Fruit fly (Drosophila melanogaster): Measurements from ENCODE around the gene MTA1-like.
A peak's percentile ranks its signal among the peaks of the same experiment; 100 is the strongest.

Gene MTA1-like

DNA sequence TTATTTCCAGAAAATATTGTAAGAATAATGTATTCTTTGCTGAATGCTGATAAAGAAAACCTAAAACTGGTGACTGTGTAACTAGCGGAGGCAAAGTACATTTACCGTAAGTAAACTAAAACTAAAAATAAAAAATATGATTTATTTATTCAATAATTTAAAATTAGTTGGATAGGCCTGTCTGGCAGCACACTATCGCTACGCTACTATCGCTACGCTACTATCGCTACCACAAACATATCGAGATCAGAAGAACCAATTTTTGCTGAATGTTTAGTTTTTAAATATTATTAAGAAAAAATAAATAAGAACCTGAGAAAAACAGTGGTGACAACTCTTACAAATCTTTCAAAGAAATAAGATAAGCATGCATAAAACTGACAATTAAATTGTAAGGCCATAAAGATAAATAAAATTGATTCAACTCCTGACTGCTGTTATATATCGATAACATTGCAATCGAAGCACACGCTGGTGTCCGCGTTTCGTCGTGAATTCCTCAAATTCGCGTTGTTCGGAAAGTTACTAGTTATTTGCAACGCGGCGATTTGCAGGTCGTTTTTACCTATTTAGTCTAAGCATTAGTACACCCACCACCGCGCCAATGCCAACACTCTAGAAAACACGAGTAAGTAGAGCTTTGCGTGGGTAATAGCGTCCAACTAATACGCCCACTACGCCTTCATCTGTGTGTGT, 11.8 kb upstream of the MTA1-like start, which contains the start of gene Wdr33 (continued):
- TF ChIP-seq Nf-YB (GFP tag; optimal IDR thresholded peaks at IDR 0.05) (no peak), Bgb (GFP tag; IDR thresholded peaks at IDR 0.05; ENCODE audit: partially characterized antibody) (peak; percentile 83), Mes4 (GFP tag; optimal IDR thresholded peaks at IDR 0.05) (no peak), Dek (tag; optimal IDR thresholded peaks at IDR 0.05) (peak; percentile 34), gsb (GFP tag; IDR thresholded peaks at IDR 0.05) (no peak), CG33213 (GFP tag; optimal IDR thresholded peaks at IDR 0.05) (no peak), CG10366 (GFP tag; IDR thresholded peaks at IDR 0.05) (peak; percentile 38; the same call in 1 of the 2 replicates), prd (optimal IDR thresholded peaks at IDR 0.05) (no peak), prd (GFP tag; IDR thresholded peaks at IDR 0.05) (no peak; the same call in 2 of the 3 replicates), crp (GFP tag; optimal IDR thresholded peaks at IDR 0.05) (no peak), unc-4 (GFP tag; IDR thresholded peaks at IDR 0.05; ENCODE audit: partially characterized antibody) (peak; percentile 84), D (optimal IDR thresholded peaks at IDR 0.05) (no peak), D (GFP tag; optimal IDR thresholded peaks at IDR 0.05) (no peak), E2f2 (GFP tag; IDR thresholded peaks at IDR 0.05) (no peak), CG42726 (GFP tag; IDR thresholded peaks at IDR 0.05; ENCODE audit: partially characterized antibody) (peak; percentile 68; the same call in 1 of the 2 replicates), dmrt99B (tag; optimal IDR thresholded peaks at IDR 0.05) (no peak), so (GFP tag; IDR thresholded peaks at IDR 0.05) (no peak), Deaf1 (tag; optimal IDR thresholded peaks at IDR 0.05) (no peak), hth (optimal IDR thresholded peaks at IDR 0.05) (no peak), CG17912 (GFP tag; optimal IDR thresholded peaks at IDR 0.05) (no peak), CG17328 (GFP tag; IDR thresholded peaks at IDR 0.05) (no peak), phol (tag; optimal IDR thresholded peaks at IDR 0.05) (no peak), usp (GFP tag; optimal IDR thresholded peaks at IDR 0.05) (no peak), CG2875 (GFP tag; optimal IDR thresholded peaks at IDR 0.05) (no peak), tgo (GFP tag; IDR thresholded peaks at IDR 0.05) (no peak), nerfin-1 (tag; optimal IDR thresholded peaks at IDR 0.05) (no peak), trem (tag; optimal IDR thresholded peaks at IDR 0.05) (peak; percentile 15), Dip2 (GFP tag; IDR thresholded peaks at IDR 0.05) (no peak), klu (GFP tag; IDR thresholded peaks at IDR 0.05) (no peak), CoRest (tag; optimal IDR thresholded peaks at IDR 0.05) (peak; percentile 71), NC2β (GFP tag; optimal IDR thresholded peaks at IDR 0.05) (no peak), CG7372 (GFP tag; IDR thresholded peaks at IDR 0.05) (no peak), Eip74EF (GFP tag; optimal IDR thresholded peaks at IDR 0.05) (no peak), CG10654 (GFP tag; optimal IDR thresholded peaks at IDR 0.05) (peak; percentile 18), CG8290 (GFP tag; optimal IDR thresholded peaks at IDR 0.05) (no peak), CG8290 (tag; optimal IDR thresholded peaks at IDR 0.05) (no peak), CG1647 (GFP tag; optimal IDR thresholded peaks at IDR 0.05) (no peak), p53 (GFP tag; optimal IDR thresholded peaks at IDR 0.05) (no peak), CG13123 (GFP tag; optimal IDR thresholded peaks at IDR 0.05) (no peak), Xbp1 (GFP tag; optimal IDR thresholded peaks at IDR 0.05) (peak; percentile 52), Dip3 (GFP tag; optimal IDR thresholded peaks at IDR 0.05) (no peak), CG16813 (GFP tag; IDR thresholded peaks at IDR 0.05; ENCODE audit: partially characterized antibody) (peak; percentile 94), mld (GFP tag; IDR thresholded peaks at IDR 0.05; ENCODE audit: partially characterized antibody) (peak; percentile 84; the same call in 2 of the 3 replicates), Spps (tag; optimal IDR thresholded peaks at IDR 0.05) (no peak), Dll (GFP tag; IDR thresholded peaks at IDR 0.05; ENCODE audit: partially characterized antibody) (peak; percentile 96), Neu2 (GFP tag; optimal IDR thresholded peaks at IDR 0.05; ENCODE audit: borderline replicate concordance) (no peak), Atf-2 (GFP tag; optimal IDR thresholded peaks at IDR 0.05) (no peak), Bteb2 (GFP tag; optimal IDR thresholded peaks at IDR 0.05) (peak; percentile 15), CG16863 (GFP tag; optimal IDR thresholded peaks at IDR 0.05) (no peak), CG14965 (GFP tag; optimal IDR thresholded peaks at IDR 0.05; ENCODE audit: borderline replicate concordance) (no peak)
